Worm (Caenorhabditis elegans) whole organism, L1 larva: ENCODE data around the gene T13C5.7.

Source experiments
- C34B4.2 ChIP-seq: sonication (generic microtip); optimal IDR thresholded peaks from 2 replicates; lab custom pipeline; 2017; ENCODE audit warnings: mild to moderate bottlenecking, missing genetic modification characterization, missing compliant biosample characterization
- F16B12.6 ChIP-seq: fragments of 150-350 bp; optimal IDR thresholded peaks from 2 replicates; lab custom pipeline; 2014; ENCODE audit warnings: missing biosample characterization, missing genetic modification characterization
- Y116A8C.19 ChIP-seq: sonication (generic microtip); optimal IDR thresholded peaks from 2 replicates; lab custom pipeline; 2016; ENCODE audit warnings: missing compliant biosample characterization, missing genetic modification characterization, borderline replicate concordance
- aha-1 ChIP-seq: fragments of 150-350 bp; optimal IDR thresholded peaks from 2 replicates; lab custom pipeline; 2014; ENCODE audit warnings: missing biosample characterization, missing genetic modification characterization
- blmp-1 ChIP-seq: fragments of 150-350 bp; optimal IDR thresholded peaks from 2 replicates; lab custom pipeline; 2014; ENCODE audit warnings: missing biosample characterization, missing genetic modification characterization
- ceh-63 ChIP-seq: fragments of 200-800 bp; sonication (Bioruptor generic); optimal IDR thresholded peaks from 2 replicates; lab custom pipeline; 2018; ENCODE audit warnings: mild to moderate bottlenecking, missing genetic modification characterization, missing compliant biosample characterization
- ceh-8 ChIP-seq: fragments of 200-800 bp; sonication (Bioruptor generic); optimal IDR thresholded peaks from 2 replicates; lab custom pipeline; 2018; ENCODE audit warnings: mild to moderate bottlenecking, missing genetic modification characterization, moderate library complexity, missing compliant biosample characterization
- ceh-90 ChIP-seq: sonication (generic microtip); optimal IDR thresholded peaks from 2 replicates; lab custom pipeline; 2016; ENCODE audit warnings: missing genetic modification characterization, missing compliant biosample characterization
- efl-1 ChIP-seq, 4 experiments: fragments of 150-350 bp; optimal IDR thresholded peaks in 3 of 4; peaks in 1 of 4; 1 replicate in 1 of 4; 2 replicates in 3 of 4; lab custom pipeline; 2014; ENCODE audit warnings: missing biosample characterization in 2 of 4, missing genetic modification characterization in 2 of 4, missing genetic modification reagents in 2 of 4
- egl-13 ChIP-seq: sonication (generic microtip); optimal IDR thresholded peaks from 2 replicates; lab custom pipeline; 2016; ENCODE audit warnings: missing genotype, missing genetic modification reagents, missing genetic modification characterization, missing compliant biosample characterization
- elt-3 ChIP-seq, 6 experiments: fragments of 150-350 bp in 1 of 6; sonication (generic microtip); optimal IDR thresholded peaks; 2 replicates each; lab custom pipeline; 2017 to 2018; ENCODE audit warnings: missing biosample characterization in 6 of 6, missing genetic modification characterization in 6 of 6, inconsistent platforms in 1 of 6
- fkh-10 ChIP-seq: sonication (generic microtip); optimal IDR thresholded peaks from 2 replicates; lab custom pipeline; 2017; ENCODE audit warnings: missing biosample characterization, missing genetic modification reagents, missing genetic modification characterization
- fkh-8 ChIP-seq: sonication (generic microtip); optimal IDR thresholded peaks from 2 replicates; lab custom pipeline; 2016; ENCODE audit warnings: mild to moderate bottlenecking, missing genetic modification characterization, missing compliant biosample characterization
- fos-1 ChIP-seq: fragments of 150-350 bp; optimal IDR thresholded peaks from 2 replicates; lab custom pipeline; 2014; ENCODE audit warnings: missing biosample characterization, missing genetic modification characterization
- grh-1 ChIP-seq: fragments of 200-800 bp; sonication (Bioruptor generic); IDR thresholded peaks from 2 replicates; pipeline ENCODE4 v1.3.6; 2022; ENCODE audit warnings: missing genetic modification reagents, missing genetic modification characterization, missing compliant biosample characterization
- hlh-4 ChIP-seq: sonication (generic microtip); optimal IDR thresholded peaks from 2 replicates; lab custom pipeline; 2016; ENCODE audit warnings: mild to moderate bottlenecking, missing genetic modification characterization, missing compliant biosample characterization
- jun-1 ChIP-seq: fragments of 150-350 bp; optimal IDR thresholded peaks from 2 replicates; lab custom pipeline; 2014; ENCODE audit warnings: missing biosample characterization, missing genetic modification reagents, missing genetic modification characterization
- lin-13 ChIP-seq: fragments of 150-350 bp; optimal IDR thresholded peaks from 2 replicates; lab custom pipeline; 2014; ENCODE audit warnings: missing biosample characterization, missing genetic modification reagents, missing genetic modification characterization
- lin-14 ChIP-seq: fragments of 200-800 bp; sonication (Bioruptor generic); optimal IDR thresholded peaks from 2 replicates; lab custom pipeline; 2018; ENCODE audit warnings: mild to moderate bottlenecking, missing genetic modification characterization, moderate library complexity, missing compliant biosample characterization
- lin-15B ChIP-seq: fragments of 150-350 bp; sonication (generic microtip); optimal IDR thresholded peaks from 3 replicates; lab custom pipeline; 2014; ENCODE audit warnings: missing biosample characterization, missing genetic modification characterization
- lsy-2 ChIP-seq, 2 experiments: fragments of 150-350 bp; optimal IDR thresholded peaks; 2 replicates each; lab custom pipeline; 2014; ENCODE audit warnings: missing biosample characterization in 2 of 2, missing genetic modification characterization in 2 of 2
- mep-1 ChIP-seq: fragments of 150-350 bp; optimal IDR thresholded peaks from 2 replicates; lab custom pipeline; 2014; ENCODE audit warnings: missing biosample characterization, missing genetic modification characterization
- nhr-11 ChIP-seq: fragments of 150-350 bp; optimal IDR thresholded peaks from 2 replicates; lab custom pipeline; 2014; ENCODE audit warnings: missing biosample characterization, missing genetic modification characterization
- nhr-19 ChIP-seq: fragments of 200-800 bp; sonication (Bioruptor generic); conservative IDR thresholded peaks from 2 replicates; pipeline ENCODE4 v1.3.6; 2022; ENCODE audit warnings: missing genetic modification characterization, missing compliant biosample characterization
- nhr-20 ChIP-seq: sonication (generic microtip); optimal IDR thresholded peaks from 2 replicates; lab custom pipeline; 2016; ENCODE audit warnings: mild to moderate bottlenecking, missing genetic modification characterization, missing compliant biosample characterization
- nhr-237 ChIP-seq: fragments of 150-350 bp; optimal IDR thresholded peaks from 2 replicates; lab custom pipeline; 2014; ENCODE audit warnings: missing biosample characterization, missing genetic modification characterization
- nhr-28 ChIP-seq: fragments of 150-350 bp; optimal IDR thresholded peaks from 2 replicates; lab custom pipeline; 2014; ENCODE audit warnings: missing biosample characterization, missing genetic modification characterization
- nhr-71 ChIP-seq: sonication (generic microtip); optimal IDR thresholded peaks from 2 replicates; lab custom pipeline; 2016; ENCODE audit warnings: mild to moderate bottlenecking, missing genetic modification characterization, moderate library complexity, missing compliant biosample characterization
- nhr-76 ChIP-seq: sonication (generic microtip); optimal IDR thresholded peaks from 2 replicates; lab custom pipeline; 2017; ENCODE audit warnings: missing biosample characterization, missing genetic modification characterization
- nhr-77 ChIP-seq: fragments of 150-350 bp; optimal IDR thresholded peaks from 2 replicates; lab custom pipeline; 2014; ENCODE audit warnings: missing biosample characterization, missing genetic modification characterization
- nhr-90 ChIP-seq: sonication (generic microtip); optimal IDR thresholded peaks from 2 replicates; lab custom pipeline; 2016; ENCODE audit warnings: mild to moderate bottlenecking, missing genetic modification characterization, missing compliant biosample characterization; ENCODE audit not compliant: poor library complexity
- pax-3 ChIP-seq: fragments of 200-800 bp; sonication (Bioruptor generic); optimal IDR thresholded peaks from 2 replicates; lab custom pipeline; 2018; ENCODE audit warnings: mild to moderate bottlenecking, missing genetic modification characterization, moderate library complexity, missing compliant biosample characterization
- rnt-1 ChIP-seq: sonication (generic microtip); optimal IDR thresholded peaks from 2 replicates; lab custom pipeline; 2016; ENCODE audit warnings: mild to moderate bottlenecking, missing genetic modification characterization, moderate library complexity, missing compliant biosample characterization
- snpc-4 ChIP-seq: fragments of 150-350 bp; optimal IDR thresholded peaks from 2 replicates; lab custom pipeline; 2014; ENCODE audit warnings: missing biosample characterization, missing genetic modification characterization
- snu-23 ChIP-seq: sonication (generic microtip); optimal IDR thresholded peaks from 2 replicates; lab custom pipeline; 2016; ENCODE audit warnings: missing genetic modification characterization, missing compliant biosample characterization
- sptf-1 ChIP-seq: fragments of 150-350 bp; optimal IDR thresholded peaks from 2 replicates; lab custom pipeline; 2014; ENCODE audit warnings: missing biosample characterization, missing genetic modification characterization
- swsn-7 ChIP-seq: sonication (generic microtip); optimal IDR thresholded peaks from 2 replicates; lab custom pipeline; 2016; ENCODE audit warnings: missing genetic modification characterization, missing compliant biosample characterization
- tbx-2 ChIP-seq: sonication (generic microtip); optimal IDR thresholded peaks from 2 replicates; lab custom pipeline; 2016; ENCODE audit warnings: missing genetic modification characterization, missing compliant biosample characterization
- tlp-1 ChIP-seq: fragments of 150-350 bp; optimal IDR thresholded peaks from 2 replicates; lab custom pipeline; 2014; ENCODE audit warnings: missing biosample characterization, missing genetic modification characterization
- unc-130 ChIP-seq: fragments of 150-350 bp; optimal IDR thresholded peaks from 2 replicates; lab custom pipeline; 2017; ENCODE audit warnings: missing biosample characterization, missing genetic modification characterization, inconsistent platforms
- unc-86 ChIP-seq: sonication (generic microtip); optimal IDR thresholded peaks from 2 replicates; lab custom pipeline; 2016; ENCODE audit warnings: missing genetic modification characterization, missing compliant biosample characterization
- vab-15 ChIP-seq: sonication (generic microtip); optimal IDR thresholded peaks from 2 replicates; lab custom pipeline; 2017; ENCODE audit warnings: missing genotype, mild to moderate bottlenecking, missing genetic modification characterization, missing compliant biosample characterization
- xbp-1 ChIP-seq: sonication (generic microtip); optimal IDR thresholded peaks from 2 replicates; lab custom pipeline; 2016; ENCODE audit warnings: missing genetic modification characterization, missing compliant biosample characterization
- ztf-11 ChIP-seq, 2 experiments: sonication (generic microtip); optimal IDR thresholded peaks; 2 replicates each; lab custom pipeline; 2016 to 2017; ENCODE audit warnings: missing genetic modification characterization in 2 of 2, missing biosample characterization in 1 of 2, missing compliant biosample characterization in 1 of 2
- ztf-4 ChIP-seq: fragments of 150-350 bp; optimal IDR thresholded peaks from 2 replicates; lab custom pipeline; 2014; ENCODE audit warnings: missing biosample characterization, missing genetic modification characterization

T13C5.7 gene

ce11 chrX:6201542-6201941 is 21.1 kb downstream of the T13C5.7 start (continued):
- peak; percentile 32 for TF ChIP-seq nhr-90 (tag; lab: Kevin White, UChicago)
- peak; percentile 57 for TF ChIP-seq snu-23 (GFP tag; lab: Kevin White, UChicago)
- TF ChIP-seq mep-1 (tag; lab: Kevin White, UChicago) = peak; percentile 17
- peak; percentile 17 for TF ChIP-seq tbx-2
- TF ChIP-seq lin-15B (tag; lab: Kevin White, UChicago) = no peak
- no peak for TF ChIP-seq nhr-11 (tag; lab: Kevin White, UChicago)

- no peak for TF ChIP-seq xbp-1 (tag; lab: Kevin White, UChicago)
- no peak for TF ChIP-seq tlp-1 (tag; lab: Kevin White, UChicago)
- TF ChIP-seq snu-23 (GFP tag; lab: Kevin White, UChicago) = peak; percentile 49
- TF ChIP-seq ceh-90 = no peak
- peak; percentile 0 for TF ChIP-seq mep-1 (tag; lab: Kevin White, UChicago)
- TF ChIP-seq fkh-8 = no peak
- peak in 1 of 2 experiments; percentile 29 for TF ChIP-seq lsy-2 (tag; optimal IDR thresholded peaks at IDR 0.05; lab: Kevin White, UChicago)
- TF ChIP-seq rnt-1 (tag; lab: Kevin White, UChicago) = peak; percentile 56
- TF ChIP-seq hlh-4 (tag; lab: Kevin White, UChicago) = no peak
- TF ChIP-seq nhr-19 = peak; percentile 55
- TF ChIP-seq ztf-4 (tag; lab: Kevin White, UChicago) = peak; percentile 25
- TF ChIP-seq unc-130 (tag; lab: Kevin White, UChicago) = no peak
- TF ChIP-seq Y116A8C.19 (tag; lab: Kevin White, UChicago) = no peak
- no peak for TF ChIP-seq vab-15 (tag; lab: Kevin White, UChicago)
- no peak for TF ChIP-seq lin-13 (GFP tag; lab: Kevin White, UChicago)
- TF ChIP-seq nhr-20 (tag; lab: Kevin White, UChicago) = peak; percentile 11
- TF ChIP-seq swsn-7 (tag; lab: Kevin White, UChicago) = peak; percentile 13
- no peak for TF ChIP-seq nhr-76
- no peak for TF ChIP-seq egl-13
- no peak for TF ChIP-seq nhr-28 (tag; lab: Kevin White, UChicago)
- peak; percentile 75 for TF ChIP-seq nhr-71 (tag; lab: Kevin White, UChicago)
- TF ChIP-seq nhr-90 (tag; lab: Kevin White, UChicago) = no peak
- TF ChIP-seq efl-1 (optimal IDR thresholded peaks at IDR 0.05; lab: Kevin White, UChicago) = no peak
- no peak for TF ChIP-seq efl-1 (GFP tag; optimal IDR thresholded peaks at IDR 0.05 in 1 of 2; lab: Kevin White, UChicago)
- TF ChIP-seq lin-14 (GFP tag; lab: Kevin White, UChicago) = peak; percentile 28
These were observed 22.4 kb downstream of the T13C5.7 start for ce11 chrX:6202809-6203208.

- TF ChIP-seq unc-86 (tag; lab: Kevin White, UChicago) (no peak), nhr-237 (tag; lab: Kevin White, UChicago) (no peak), snpc-4 (tag; lab: Kevin White, UChicago) (no peak), jun-1 (no peak)
These were observed 22.9 kb downstream of the T13C5.7 start for ce11 chrX:6203315-6203714.

ce11 chrX:6204696-6205232 is 24.4 kb downstream of the T13C5.7 start, which contains the start of gene bca-1:
Gene bca-1 (minus strand): TSS chrX:6204746.
- TF ChIP-seq pax-3 = no peak
- TF ChIP-seq grh-1 (GFP tag; lab: Robert Waterston, UW) = peak; percentile 40
- peak in 1 of 2 experiments; percentile 16 for TF ChIP-seq lsy-2 (tag; optimal IDR thresholded peaks at IDR 0.05; lab: Kevin White, UChicago)
- peak; percentile 15 for TF ChIP-seq nhr-77
- TF ChIP-seq elt-3 (tag; optimal IDR thresholded peaks at IDR 0.05; lab: Kevin White, UChicago) = peak in 2 of 6 experiments; percentile 59 to 68
- TF ChIP-seq efl-1 (optimal IDR thresholded peaks at IDR 0.05; lab: Kevin White, UChicago) = no peak
- peak in 1 of 2 experiments; percentile 84 for TF ChIP-seq efl-1 (GFP tag; optimal IDR thresholded peaks at IDR 0.05 in 1 of 2; lab: Kevin White, UChicago)
- TF ChIP-seq ceh-8 (GFP tag; lab: Kevin White, UChicago) = no peak
- TF ChIP-seq fkh-8 = no peak
- TF ChIP-seq aha-1 (tag; lab: Kevin White, UChicago) = no peak
- TF ChIP-seq rnt-1 (tag; lab: Kevin White, UChicago) = peak; percentile 49
- TF ChIP-seq Y116A8C.19 (tag; lab: Kevin White, UChicago) = no peak
- no peak for TF ChIP-seq fkh-10 (GFP tag; lab: Kevin White, UChicago)
- no peak for TF ChIP-seq sptf-1
- TF ChIP-seq ztf-4 (tag; lab: Kevin White, UChicago) = peak; percentile 29
- peak; percentile 69 for TF ChIP-seq tbx-2
- TF ChIP-seq hlh-4 (tag; lab: Kevin White, UChicago) = no peak
- TF ChIP-seq ceh-63 (GFP tag; lab: Kevin White, UChicago) = no peak
- no peak for TF ChIP-seq ztf-11 (tag; optimal IDR thresholded peaks at IDR 0.05; lab: Kevin White, UChicago)
- TF ChIP-seq unc-130 (tag; lab: Kevin White, UChicago) = peak; percentile 50
- TF ChIP-seq blmp-1 (tag; lab: Kevin White, UChicago) = peak; percentile 83
- peak; percentile 69 for TF ChIP-seq nhr-90 (tag; lab: Kevin White, UChicago)
- TF ChIP-seq fos-1 (tag; lab: Kevin White, UChicago) = no peak
- no peak for TF ChIP-seq C34B4.2 (tag; lab: Kevin White, UChicago)
- peak; percentile 88 for TF ChIP-seq nhr-20 (tag; lab: Kevin White, UChicago)
- no peak for TF ChIP-seq F16B12.6
